Fruit fly (Drosophila melanogaster) whole organism, wandering third instar larva: ENCODE measurements around the gene RpL32.

Experiments used
- Abd-B ChIP-seq: fragments of >200 bp; optimal IDR thresholded peaks from 2 replicates; lab custom pipeline; 2017; ENCODE audit warnings: missing biosample characterization, missing genetic modification characterization
- Dfd ChIP-seq: fragments of >200 bp; optimal IDR thresholded peaks from 2 replicates; lab custom pipeline; 2017; ENCODE audit warnings: missing biosample characterization, missing genetic modification characterization
- Hnf4 ChIP-seq: fragments of 200-800 bp; sonication (Bioruptor generic); optimal IDR thresholded peaks from 2 replicates; lab custom pipeline; 2016; ENCODE audit warnings: missing biosample characterization, mild to moderate bottlenecking, missing genetic modification characterization
- psq ChIP-seq: fragments of 200-800 bp; sonication (Bioruptor generic); optimal IDR thresholded peaks from 3 replicates; lab custom pipeline; 2017; ENCODE audit warnings: missing biosample characterization, mild to moderate bottlenecking, missing genetic modification characterization, moderate library complexity
- rgr ChIP-seq: fragments of 200-800 bp; sonication (Bioruptor generic); optimal IDR thresholded peaks from 3 replicates; lab custom pipeline; 2016; ENCODE audit warnings: missing biosample characterization, mild to moderate bottlenecking, missing genetic modification characterization
- tai ChIP-seq: sonication (Bioruptor generic); optimal IDR thresholded peaks from 2 replicates; lab custom pipeline; 2016; ENCODE audit warnings: missing biosample characterization, missing genetic modification characterization

DNA sequence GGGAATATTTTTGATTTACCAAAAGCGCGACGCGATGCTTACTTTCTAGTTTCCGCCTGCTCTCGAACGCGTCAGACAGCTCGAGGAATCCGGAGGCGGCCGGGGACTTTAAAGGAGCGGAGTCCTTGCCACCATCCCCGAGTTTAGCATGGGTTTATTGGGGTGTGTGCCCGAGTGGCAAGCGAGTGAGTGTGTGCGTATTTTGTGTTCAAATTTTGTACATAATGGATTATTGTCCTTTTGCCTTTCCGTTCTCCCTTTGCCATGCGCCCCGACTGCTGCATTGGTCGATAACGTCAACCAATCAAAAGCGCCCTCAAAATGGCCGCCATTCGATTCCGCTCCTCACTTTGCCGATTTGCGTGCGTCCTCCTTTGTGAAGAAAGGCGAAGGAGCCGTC is 15.9 kb downstream of the RpL32 start:
- TF ChIP-seq rgr (GFP tag; lab: Kevin White, UChicago): no peak
- TF ChIP-seq psq (GFP tag; lab: Kevin White, UChicago): no peak
- no peak for TF ChIP-seq Hnf4 (GFP tag; lab: Kevin White, UChicago)
- no peak for TF ChIP-seq Abd-B (GFP tag; lab: Kevin White, UChicago)
- TF ChIP-seq tai (GFP tag; lab: Kevin White, UChicago): no peak
- no peak for TF ChIP-seq Dfd (GFP tag; lab: Kevin White, UChicago)
